Worm (Caenorhabditis elegans) whole organism, L1 larva: ENCODE results near the gene T07H8.11.

Source experiments
- F16B12.6 ChIP-seq: fragments of 150-350 bp; optimal IDR thresholded peaks from 2 replicates; lab custom pipeline; 2014; ENCODE audit warnings: missing biosample characterization, missing genetic modification characterization
- ama-1 ChIP-seq: fragments of 150-350 bp; optimal IDR thresholded peaks from 2 replicates; lab custom pipeline; 2014
- blmp-1 ChIP-seq: fragments of 150-350 bp; optimal IDR thresholded peaks from 2 replicates; lab custom pipeline; 2014; ENCODE audit warnings: missing biosample characterization, missing genetic modification characterization
- ceh-63 ChIP-seq: fragments of 200-800 bp; sonication (Bioruptor generic); optimal IDR thresholded peaks from 2 replicates; lab custom pipeline; 2018; ENCODE audit warnings: mild to moderate bottlenecking, missing genetic modification characterization, missing compliant biosample characterization
- ceh-8 ChIP-seq: fragments of 200-800 bp; sonication (Bioruptor generic); optimal IDR thresholded peaks from 2 replicates; lab custom pipeline; 2018; ENCODE audit warnings: mild to moderate bottlenecking, missing genetic modification characterization, moderate library complexity, missing compliant biosample characterization
- ceh-82 ChIP-seq, 3 experiments: fragments of 150-350 bp in 1 of 3; sonication (generic microtip) in 2 of 3; optimal IDR thresholded peaks; 2 replicates each; lab custom pipeline; 2014 to 2017; ENCODE audit warnings: missing biosample characterization in 3 of 3, missing genetic modification characterization in 3 of 3
- dsc-1 ChIP-seq: sonication (generic microtip); optimal IDR thresholded peaks from 2 replicates; lab custom pipeline; 2016; ENCODE audit warnings: mild to moderate bottlenecking, missing genetic modification characterization, missing compliant biosample characterization
- efl-1 ChIP-seq, 4 experiments: fragments of 150-350 bp; optimal IDR thresholded peaks in 3 of 4; peaks in 1 of 4; 1 replicate in 1 of 4; 2 replicates in 3 of 4; lab custom pipeline; 2014; ENCODE audit warnings: missing biosample characterization in 2 of 4, missing genetic modification characterization in 2 of 4, missing genetic modification reagents in 2 of 4
- egl-13 ChIP-seq: sonication (generic microtip); optimal IDR thresholded peaks from 2 replicates; lab custom pipeline; 2016; ENCODE audit warnings: missing genotype, missing genetic modification reagents, missing genetic modification characterization, missing compliant biosample characterization
- elt-2 ChIP-seq: sonication (generic microtip); optimal IDR thresholded peaks from 2 replicates; lab custom pipeline; 2016; ENCODE audit warnings: missing genetic modification characterization, mild to moderate bottlenecking, inconsistent platforms, missing compliant biosample characterization, missing genetic modification reagents
- elt-3 ChIP-seq, 6 experiments: fragments of 150-350 bp in 1 of 6; sonication (generic microtip); optimal IDR thresholded peaks; 2 replicates each; lab custom pipeline; 2017 to 2018; ENCODE audit warnings: missing biosample characterization in 6 of 6, missing genetic modification characterization in 6 of 6, inconsistent platforms in 1 of 6
- ets-5 ChIP-seq: fragments of 200-800 bp; sonication (Bioruptor generic); IDR thresholded peaks from 2 replicates; pipeline ENCODE4 v1.3.6; 2022; ENCODE audit warnings: missing genetic modification characterization, missing compliant biosample characterization
- fkh-10 ChIP-seq: sonication (generic microtip); optimal IDR thresholded peaks from 2 replicates; lab custom pipeline; 2017; ENCODE audit warnings: missing biosample characterization, missing genetic modification reagents, missing genetic modification characterization
- fkh-8 ChIP-seq: sonication (generic microtip); optimal IDR thresholded peaks from 2 replicates; lab custom pipeline; 2016; ENCODE audit warnings: mild to moderate bottlenecking, missing genetic modification characterization, missing compliant biosample characterization
- jun-1 ChIP-seq: fragments of 150-350 bp; optimal IDR thresholded peaks from 2 replicates; lab custom pipeline; 2014; ENCODE audit warnings: missing biosample characterization, missing genetic modification reagents, missing genetic modification characterization
- lin-13 ChIP-seq: fragments of 150-350 bp; optimal IDR thresholded peaks from 2 replicates; lab custom pipeline; 2014; ENCODE audit warnings: missing biosample characterization, missing genetic modification reagents, missing genetic modification characterization
- lin-14 ChIP-seq: fragments of 200-800 bp; sonication (Bioruptor generic); optimal IDR thresholded peaks from 2 replicates; lab custom pipeline; 2018; ENCODE audit warnings: mild to moderate bottlenecking, missing genetic modification characterization, moderate library complexity, missing compliant biosample characterization
- lin-39 ChIP-seq: fragments of 150-350 bp; optimal IDR thresholded peaks from 2 replicates; lab custom pipeline; 2014; ENCODE audit warnings: missing biosample characterization, missing genetic modification reagents, missing genetic modification characterization
- lir-3 ChIP-seq: sonication (generic microtip); optimal IDR thresholded peaks from 2 replicates; lab custom pipeline; 2016; ENCODE audit warnings: mild to moderate bottlenecking, missing genetic modification characterization, moderate library complexity, missing compliant biosample characterization; ENCODE audit not compliant: poor library complexity
- nhr-12 ChIP-seq: sonication (generic microtip); optimal IDR thresholded peaks from 2 replicates; lab custom pipeline; 2017; ENCODE audit warnings: missing biosample characterization, missing genetic modification characterization
- nhr-19 ChIP-seq: fragments of 200-800 bp; sonication (Bioruptor generic); conservative IDR thresholded peaks from 2 replicates; pipeline ENCODE4 v1.3.6; 2022; ENCODE audit warnings: missing genetic modification characterization, missing compliant biosample characterization
- nhr-20 ChIP-seq: sonication (generic microtip); optimal IDR thresholded peaks from 2 replicates; lab custom pipeline; 2016; ENCODE audit warnings: mild to moderate bottlenecking, missing genetic modification characterization, missing compliant biosample characterization
- nhr-28 ChIP-seq: fragments of 150-350 bp; optimal IDR thresholded peaks from 2 replicates; lab custom pipeline; 2014; ENCODE audit warnings: missing biosample characterization, missing genetic modification characterization
- nhr-76 ChIP-seq: sonication (generic microtip); optimal IDR thresholded peaks from 2 replicates; lab custom pipeline; 2017; ENCODE audit warnings: missing biosample characterization, missing genetic modification characterization
- nhr-77 ChIP-seq: fragments of 150-350 bp; optimal IDR thresholded peaks from 2 replicates; lab custom pipeline; 2014; ENCODE audit warnings: missing biosample characterization, missing genetic modification characterization
- nhr-84 ChIP-seq: sonication (generic microtip); optimal IDR thresholded peaks from 2 replicates; lab custom pipeline; 2017; ENCODE audit warnings: missing biosample characterization, missing genetic modification characterization
- nhr-90 ChIP-seq: sonication (generic microtip); optimal IDR thresholded peaks from 2 replicates; lab custom pipeline; 2016; ENCODE audit warnings: mild to moderate bottlenecking, missing genetic modification characterization, missing compliant biosample characterization; ENCODE audit not compliant: poor library complexity
- rnt-1 ChIP-seq: sonication (generic microtip); optimal IDR thresholded peaks from 2 replicates; lab custom pipeline; 2016; ENCODE audit warnings: mild to moderate bottlenecking, missing genetic modification characterization, moderate library complexity, missing compliant biosample characterization
- snpc-4 ChIP-seq: fragments of 150-350 bp; optimal IDR thresholded peaks from 2 replicates; lab custom pipeline; 2014; ENCODE audit warnings: missing biosample characterization, missing genetic modification characterization
- snu-23 ChIP-seq: sonication (generic microtip); optimal IDR thresholded peaks from 2 replicates; lab custom pipeline; 2016; ENCODE audit warnings: missing genetic modification characterization, missing compliant biosample characterization
- sox-4 ChIP-seq: sonication (generic microtip); optimal IDR thresholded peaks from 2 replicates; lab custom pipeline; 2016; ENCODE audit warnings: missing genetic modification characterization, missing compliant biosample characterization
- sup-37 ChIP-seq: fragments of 200-800 bp; sonication (Bioruptor generic); optimal IDR thresholded peaks from 2 replicates; lab custom pipeline; 2018; ENCODE audit warnings: mild to moderate bottlenecking, missing genetic modification characterization, missing compliant biosample characterization
- tlp-1 ChIP-seq: fragments of 150-350 bp; optimal IDR thresholded peaks from 2 replicates; lab custom pipeline; 2014; ENCODE audit warnings: missing biosample characterization, missing genetic modification characterization
- unc-62 ChIP-seq: fragments of 150-350 bp; optimal IDR thresholded peaks from 2 replicates; lab custom pipeline; 2014; ENCODE audit warnings: missing biosample characterization, missing genetic modification reagents, missing genetic modification characterization
- unc-86 ChIP-seq: sonication (generic microtip); optimal IDR thresholded peaks from 2 replicates; lab custom pipeline; 2016; ENCODE audit warnings: missing genetic modification characterization, missing compliant biosample characterization
- vab-15 ChIP-seq: sonication (generic microtip); optimal IDR thresholded peaks from 2 replicates; lab custom pipeline; 2017; ENCODE audit warnings: missing genotype, mild to moderate bottlenecking, missing genetic modification characterization, missing compliant biosample characterization
- xbp-1 ChIP-seq: sonication (generic microtip); optimal IDR thresholded peaks from 2 replicates; lab custom pipeline; 2016; ENCODE audit warnings: missing genetic modification characterization, missing compliant biosample characterization

The T07H8.11 gene

DNA sequence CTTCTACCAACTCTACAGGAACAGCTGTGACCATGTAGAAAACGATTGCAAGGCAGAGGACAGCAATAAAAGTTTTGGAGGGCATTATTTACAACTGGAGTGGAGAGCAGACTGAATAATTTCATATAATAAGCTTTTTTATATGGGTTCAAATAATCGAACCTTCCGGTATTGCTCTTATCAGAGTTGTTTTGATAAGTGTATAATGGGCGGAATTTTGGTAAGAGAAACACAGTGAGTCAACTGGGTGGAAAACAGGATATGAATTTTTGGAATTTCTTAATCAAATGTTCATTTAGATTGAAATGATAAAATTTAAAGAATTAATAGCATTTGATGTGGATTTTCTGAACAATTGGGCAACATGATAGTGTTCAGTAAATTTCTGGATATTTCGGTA is 1.4 kb downstream of the T07H8.11 start, which contains the start of gene Y57E12B.11:
Gene Y57E12B.11 (minus strand): TSS at position 101 of the 400 bp plus-strand sequence.
- TF ChIP-seq tlp-1 (tag; lab: Kevin White, UChicago): no peak
- no peak for TF ChIP-seq sox-4 (tag; lab: Kevin White, UChicago)
- TF ChIP-seq ama-1 (lab: Kevin White, UChicago): no peak
- no peak for TF ChIP-seq nhr-20 (tag; lab: Kevin White, UChicago)
- no peak for TF ChIP-seq egl-13 (tag; lab: Kevin White, UChicago)
- no peak for TF ChIP-seq blmp-1 (tag; lab: Kevin White, UChicago)
- no peak for TF ChIP-seq nhr-12 (tag; lab: Kevin White, UChicago)
- no peak for TF ChIP-seq efl-1 (optimal IDR thresholded peaks at IDR 0.05; lab: Kevin White, UChicago)
- no peak for TF ChIP-seq efl-1 (GFP tag; optimal IDR thresholded peaks at IDR 0.05 in 1 of 2; lab: Kevin White, UChicago)
- no peak for TF ChIP-seq unc-62 (GFP tag; lab: Kevin White, UChicago)
- no peak for TF ChIP-seq lir-3 (tag; lab: Kevin White, UChicago)
- TF ChIP-seq nhr-19: no peak
- TF ChIP-seq elt-3 (tag; optimal IDR thresholded peaks at IDR 0.05; lab: Kevin White, UChicago): no peak
- no peak for TF ChIP-seq ceh-82 (tag; optimal IDR thresholded peaks at IDR 0.05; lab: Kevin White, UChicago)
- no peak for TF ChIP-seq rnt-1
- no peak for TF ChIP-seq ceh-63 (GFP tag; lab: Kevin White, UChicago)
- no peak for TF ChIP-seq jun-1 (tag; lab: Kevin White, UChicago)
- TF ChIP-seq lin-39 (tag; lab: Kevin White, UChicago): no peak
- no peak for TF ChIP-seq unc-86 (tag; lab: Kevin White, UChicago)

DNA sequence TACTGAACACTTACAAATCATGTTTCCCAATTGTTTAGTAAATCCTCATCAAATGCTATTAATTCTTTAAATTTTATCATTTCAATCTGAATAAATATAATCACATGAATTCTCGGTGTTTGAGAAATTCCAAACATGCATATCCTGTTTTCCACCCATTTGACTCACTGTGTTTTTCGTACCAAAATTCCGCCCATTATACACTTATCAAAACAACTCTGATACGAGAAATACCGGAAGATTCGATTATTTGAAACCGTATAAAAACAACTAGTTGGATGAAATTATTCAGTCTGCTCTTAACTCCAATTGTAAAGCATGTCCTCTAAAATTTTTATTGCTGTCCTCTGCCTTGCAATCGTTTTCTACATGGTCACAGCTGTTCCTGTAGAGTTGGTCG is 3.0 kb downstream of the T07H8.11 start, which contains the start of gene Y57E12B.1:
Gene Y57E12B.1 (plus strand): TSS at position 301 of the 400 bp plus-strand sequence.
- no peak for TF ChIP-seq lin-39 (tag; lab: Kevin White, UChicago)
- TF ChIP-seq fkh-8: no peak
- no peak for TF ChIP-seq nhr-90 (tag; lab: Kevin White, UChicago)
- no peak for TF ChIP-seq vab-15
- no peak for TF ChIP-seq tlp-1 (tag; lab: Kevin White, UChicago)
- TF ChIP-seq sox-4 (tag; lab: Kevin White, UChicago): no peak
- no peak for TF ChIP-seq snpc-4 (tag; lab: Kevin White, UChicago)
- TF ChIP-seq nhr-77: no peak
- TF ChIP-seq dsc-1: no peak
- TF ChIP-seq nhr-28 (tag; lab: Kevin White, UChicago): no peak
- TF ChIP-seq, all 84 proteins: peak for 0

DNA sequence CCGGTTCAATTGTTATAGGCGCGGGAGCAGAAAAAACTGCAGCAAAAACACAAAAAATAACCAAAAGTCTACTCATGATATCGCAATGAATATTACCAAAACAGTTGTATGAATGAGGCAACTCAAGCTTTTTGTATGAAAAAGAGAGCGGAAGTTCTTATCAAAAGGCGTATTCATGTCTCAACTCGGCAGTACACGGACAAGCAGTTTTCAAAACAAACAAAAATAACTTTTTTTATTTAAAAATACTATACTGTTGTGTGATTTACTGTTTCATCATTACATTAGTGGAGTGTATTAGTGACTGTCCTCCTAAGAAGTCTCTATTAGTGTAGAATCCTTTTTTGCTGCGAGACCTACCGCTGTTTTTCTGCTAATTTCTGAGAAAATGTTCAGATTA is 3.8 kb downstream of the T07H8.11 start, which contains the start of gene Y57E12B.4:
Gene Y57E12B.4 (minus strand): TSS at position 101 of the 400 bp plus-strand sequence.
- TF ChIP-seq lin-14 (GFP tag; lab: Kevin White, UChicago): no peak
- no peak for TF ChIP-seq sup-37 (GFP tag; lab: Kevin White, UChicago)
- TF ChIP-seq fkh-8: no peak
- TF ChIP-seq rnt-1: no peak
- TF ChIP-seq elt-2 (tag; lab: Kevin White, UChicago): no peak
- TF ChIP-seq lin-13: no peak
- TF ChIP-seq ets-5 (GFP tag; lab: Robert Waterston, UW): no peak
- TF ChIP-seq snu-23 (GFP tag; lab: Kevin White, UChicago): no peak
- no peak for TF ChIP-seq fkh-10 (GFP tag; lab: Kevin White, UChicago)
- no peak for TF ChIP-seq nhr-76 (tag; lab: Kevin White, UChicago)
- no peak for TF ChIP-seq ceh-8 (GFP tag; lab: Kevin White, UChicago)
- TF ChIP-seq F16B12.6 (tag; lab: Kevin White, UChicago): no peak
- no peak for TF ChIP-seq xbp-1 (tag; lab: Kevin White, UChicago)
- no peak for TF ChIP-seq dsc-1
- no peak for TF ChIP-seq tlp-1 (tag; lab: Kevin White, UChicago)
- TF ChIP-seq nhr-84 (tag; lab: Kevin White, UChicago): no peak
- TF ChIP-seq nhr-77: no peak
